Fruit fly (Drosophila melanogaster) whole organism, wandering third instar larva: ENCODE measurements around the gene CG45075.

ENCODE experiments used
- CG9705 ChIP-seq: fragments of 200-800 bp; sonication (Bioruptor generic); optimal IDR thresholded peaks from 2 replicates; lab custom pipeline; 2018; ENCODE audit warnings: missing biosample characterization, mild to moderate bottlenecking, missing genetic modification characterization
- Dif ChIP-seq: fragments of 200-275, 200-300 bp; sonication (Bioruptor generic); optimal IDR thresholded peaks from 2 replicates; lab custom pipeline; 2018; ENCODE audit warnings: missing biosample characterization, missing genetic modification characterization; ENCODE audit not compliant: partially characterized antibody
- GATAd ChIP-seq: sonication (Bioruptor generic); optimal IDR thresholded peaks from 2 replicates; lab custom pipeline; 2016; ENCODE audit warnings: missing biosample characterization, missing genetic modification characterization
- HLH106 ChIP-seq: fragments of 200-800 bp; optimal IDR thresholded peaks from 3 replicates; lab custom pipeline; 2019; ENCODE audit warnings: missing biosample characterization, mild to moderate bottlenecking, missing genetic modification characterization, moderate library complexity
- Hnf4 ChIP-seq: fragments of 200-800 bp; sonication (Bioruptor generic); optimal IDR thresholded peaks from 2 replicates; lab custom pipeline; 2016; ENCODE audit warnings: missing biosample characterization, mild to moderate bottlenecking, missing genetic modification characterization
- Hr83 ChIP-seq: fragments of 200-300 bp; sonication (Bioruptor generic); optimal IDR thresholded peaks from 2 replicates; lab custom pipeline; 2016; ENCODE audit warnings: missing biosample characterization, mild to moderate bottlenecking, missing genetic modification characterization, moderate library complexity; ENCODE audit not compliant: poor library complexity, severe bottlenecking
- Jra ChIP-seq: sonication (Bioruptor generic); optimal IDR thresholded peaks from 2 replicates; lab custom pipeline; 2016; ENCODE audit warnings: missing biosample characterization, missing genetic modification characterization
- Mio ChIP-seq: sonication (Bioruptor generic); optimal IDR thresholded peaks from 2 replicates; lab custom pipeline; 2016; ENCODE audit warnings: missing biosample characterization, missing genetic modification characterization
- Myc ChIP-seq: fragments of >200 bp; optimal IDR thresholded peaks from 2 replicates; lab custom pipeline; 2017
- N ChIP-seq: fragments of >200 bp; optimal IDR thresholded peaks from 2 replicates; lab custom pipeline; 2018; ENCODE audit warnings: missing biosample characterization, missing external identifiers, missing genetic modification characterization
- OdsH ChIP-seq: fragments of 200-800 bp; sonication (Bioruptor generic); optimal IDR thresholded peaks from 2 replicates; lab custom pipeline; 2016; ENCODE audit warnings: missing biosample characterization, mild to moderate bottlenecking, missing genetic modification characterization
- Rel ChIP-seq, 2 experiments: fragments of 200-800 bp; sonication (Bioruptor generic) in 1 of 2; optimal IDR thresholded peaks; 2 replicates in 1 of 2; 3 replicates in 1 of 2; lab custom pipeline; 2016 to 2019; ENCODE audit warnings: mild to moderate bottlenecking in 2 of 2, missing biosample characterization in 2 of 2, missing genetic modification characterization in 2 of 2, moderate library complexity in 1 of 2
- Sp1 ChIP-seq: fragments of 200-800 bp; sonication (Bioruptor generic); optimal IDR thresholded peaks from 3 replicates; lab custom pipeline; 2019; ENCODE audit warnings: missing biosample characterization, mild to moderate bottlenecking, missing genetic modification characterization, moderate library complexity
- Vsx2 ChIP-seq: fragments of 200-300, 225-300 bp; sonication (Bioruptor generic); optimal IDR thresholded peaks from 2 replicates; lab custom pipeline; 2018; ENCODE audit warnings: missing biosample characterization, missing genetic modification characterization; ENCODE audit not compliant: partially characterized antibody
- br ChIP-seq: fragments of 200-800 bp; sonication (Bioruptor generic); optimal IDR thresholded peaks from 2 replicates; lab custom pipeline; 2016; ENCODE audit warnings: missing biosample characterization, missing genetic modification characterization
- dl ChIP-seq, 2 experiments: fragments of 175-275, 200-275 bp in 1 of 2; fragments of 200-275 bp in 1 of 2; sonication (Bioruptor generic); optimal IDR thresholded peaks; lab custom pipeline; 2018; ENCODE audit warnings: mild to moderate bottlenecking in 2 of 2, missing biosample characterization in 2 of 2, missing genetic modification characterization in 2 of 2, moderate library complexity in 2 of 2; ENCODE audit not compliant: partially characterized antibody in 2 of 2, insufficient read depth in 1 of 2
- dsf ChIP-seq: sonication (Bioruptor generic); optimal IDR thresholded peaks from 2 replicates; lab custom pipeline; 2016; ENCODE audit warnings: missing biosample characterization, missing genetic modification characterization, borderline replicate concordance
- foxo ChIP-seq, 2 experiments: fragments of 200-800 bp; sonication (Bioruptor generic); optimal IDR thresholded peaks; 2 replicates in 1 of 2; 3 replicates in 1 of 2; lab custom pipeline; 2016 to 2017; ENCODE audit warnings: missing biosample characterization in 2 of 2, missing genetic modification characterization in 2 of 2
- h ChIP-seq: fragments of 200-800 bp; sonication (Bioruptor generic); optimal IDR thresholded peaks from 3 replicates; lab custom pipeline; 2016; ENCODE audit warnings: missing biosample characterization, mild to moderate bottlenecking, missing genetic modification characterization
- jim ChIP-seq: fragments of 175-275, 200-325 bp; sonication (Bioruptor generic); optimal IDR thresholded peaks from 2 replicates; lab custom pipeline; 2016; ENCODE audit warnings: missing biosample characterization, mild to moderate bottlenecking, missing genetic modification characterization
- rgr ChIP-seq: fragments of 200-800 bp; sonication (Bioruptor generic); optimal IDR thresholded peaks from 3 replicates; lab custom pipeline; 2016; ENCODE audit warnings: missing biosample characterization, mild to moderate bottlenecking, missing genetic modification characterization
- sage ChIP-seq: fragments of 200-800 bp; sonication (Bioruptor generic); optimal IDR thresholded peaks from 2 replicates; lab custom pipeline; 2016; ENCODE audit warnings: missing biosample characterization, mild to moderate bottlenecking, missing genetic modification characterization
- sv ChIP-seq: fragments of 200-800 bp; sonication (Bioruptor generic); optimal IDR thresholded peaks from 3 replicates; lab custom pipeline; 2016; ENCODE audit warnings: missing biosample characterization, missing genetic modification characterization
- usp ChIP-seq: fragments of >200 bp; optimal IDR thresholded peaks from 2 replicates; lab custom pipeline; 2017; ENCODE audit warnings: missing biosample characterization, missing genetic modification characterization
- woc ChIP-seq: sonication (Bioruptor generic); optimal IDR thresholded peaks from 2 replicates; lab custom pipeline; 2016; ENCODE audit warnings: missing biosample characterization, mild to moderate bottlenecking, missing genetic modification characterization

The CG45075 gene

DNA sequence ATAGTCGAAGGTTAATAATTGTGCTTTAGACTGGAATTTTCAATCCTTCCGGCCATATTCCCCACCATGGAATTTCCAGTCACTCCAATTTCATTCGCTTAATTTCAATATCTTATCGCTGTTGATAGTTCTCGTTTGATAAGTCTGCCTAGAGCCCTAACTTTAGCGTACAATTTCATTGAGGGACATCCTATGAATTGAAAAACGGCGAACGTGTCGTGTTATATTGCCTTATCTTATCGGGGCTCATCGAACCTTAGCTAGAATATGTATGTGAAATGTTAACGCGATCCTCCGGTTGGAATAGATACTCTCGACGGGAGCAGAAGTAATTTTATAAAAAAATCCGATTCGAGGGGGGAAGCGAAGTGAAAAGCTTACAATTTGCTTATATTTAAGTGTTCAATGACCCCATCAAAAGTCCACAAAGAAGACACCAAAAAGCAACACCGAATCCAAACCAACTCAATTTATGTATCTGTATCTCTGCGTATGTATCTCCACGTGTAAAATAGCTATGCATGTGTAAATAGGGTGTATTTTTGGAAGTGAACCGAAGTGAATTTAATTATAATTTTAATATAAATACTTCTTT lies 1.5 kb upstream of the CG45075 start:
- TF ChIP-seq Sp1 (GFP tag; lab: Kevin White, UChicago) = no peak
- TF ChIP-seq Rel (GFP tag; optimal IDR thresholded peaks at IDR 0.05; lab: Kevin White, UChicago) = no peak
- peak; percentile 88 for TF ChIP-seq Rel (tag; optimal IDR thresholded peaks at IDR 0.05; lab: Kevin White, UChicago)

DNA sequence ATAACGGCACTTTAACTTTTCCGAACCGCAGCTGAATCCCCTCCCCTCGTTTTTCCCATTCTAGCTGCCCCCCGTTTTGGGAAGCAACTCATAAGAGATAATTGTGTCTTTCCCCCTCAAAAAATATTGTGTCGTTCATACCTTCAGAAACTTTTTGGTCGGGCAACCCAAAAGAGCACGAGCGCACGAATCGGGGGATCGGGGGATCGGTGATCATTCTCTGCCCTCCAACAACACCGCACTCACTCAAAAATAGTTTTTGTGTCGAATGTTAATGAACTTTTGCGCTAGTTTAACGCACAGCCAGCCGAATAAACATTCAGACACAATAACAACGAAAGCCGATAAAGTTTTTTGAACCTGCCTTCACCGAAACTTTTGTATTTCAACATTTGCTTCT lies 847 bp upstream of the CG45075 start:
- TF ChIP-seq Sp1 (GFP tag; lab: Kevin White, UChicago) = no peak
- TF ChIP-seq Rel (GFP tag; optimal IDR thresholded peaks at IDR 0.05; lab: Kevin White, UChicago) = no peak
- TF ChIP-seq Rel (tag; optimal IDR thresholded peaks at IDR 0.05; lab: Kevin White, UChicago) = peak; percentile 82
- no peak for TF ChIP-seq Vsx2 (GFP tag; lab: Kevin White, UChicago)
- no peak for TF ChIP-seq GATAd

DNA sequence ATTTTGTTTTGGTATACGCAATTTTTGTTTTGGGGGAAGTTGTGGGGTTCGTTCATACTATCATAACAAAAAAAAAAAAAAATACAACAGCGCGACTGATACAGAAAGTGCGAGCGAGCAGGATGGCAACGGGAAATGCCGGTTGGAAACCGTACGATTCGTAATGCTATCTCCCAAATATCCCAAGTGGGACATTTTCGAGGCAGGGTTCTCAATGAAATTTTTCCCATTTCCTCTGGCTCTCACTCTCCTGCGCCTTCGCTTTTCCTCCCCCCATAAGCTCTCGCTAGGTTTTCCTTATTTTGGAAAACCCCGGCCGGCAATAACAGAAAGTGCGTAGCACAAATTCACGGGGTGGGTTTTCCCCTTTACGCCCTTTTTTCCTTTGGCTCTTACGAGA lies 1.1 kb downstream of the CG45075 start:
- no peak for TF ChIP-seq sage (GFP tag; lab: Kevin White, UChicago)
- no peak for TF ChIP-seq sv (GFP tag; lab: Kevin White, UChicago)
- no peak for TF ChIP-seq usp
- TF ChIP-seq Dif (GFP tag; lab: Kevin White, UChicago) = no peak
- no peak for TF ChIP-seq dsf (GFP tag; lab: Kevin White, UChicago)
- TF ChIP-seq OdsH (GFP tag; lab: Kevin White, UChicago) = no peak
- no peak for TF ChIP-seq Myc (lab: Kevin White, UChicago)
- TF ChIP-seq N (GFP tag; lab: Kevin White, UChicago) = no peak
- TF ChIP-seq rgr (GFP tag; lab: Kevin White, UChicago) = no peak
- no peak for TF ChIP-seq Hr83 (GFP tag; lab: Kevin White, UChicago)
- TF ChIP-seq CG9705 (GFP tag; lab: Kevin White, UChicago) = no peak
- no peak for TF ChIP-seq dl (GFP tag; optimal IDR thresholded peaks at IDR 0.05; lab: Kevin White, UChicago; ENCODE audit: insufficient read depth in 1 of 2, partially characterized antibody in 2 of 2)

DNA sequence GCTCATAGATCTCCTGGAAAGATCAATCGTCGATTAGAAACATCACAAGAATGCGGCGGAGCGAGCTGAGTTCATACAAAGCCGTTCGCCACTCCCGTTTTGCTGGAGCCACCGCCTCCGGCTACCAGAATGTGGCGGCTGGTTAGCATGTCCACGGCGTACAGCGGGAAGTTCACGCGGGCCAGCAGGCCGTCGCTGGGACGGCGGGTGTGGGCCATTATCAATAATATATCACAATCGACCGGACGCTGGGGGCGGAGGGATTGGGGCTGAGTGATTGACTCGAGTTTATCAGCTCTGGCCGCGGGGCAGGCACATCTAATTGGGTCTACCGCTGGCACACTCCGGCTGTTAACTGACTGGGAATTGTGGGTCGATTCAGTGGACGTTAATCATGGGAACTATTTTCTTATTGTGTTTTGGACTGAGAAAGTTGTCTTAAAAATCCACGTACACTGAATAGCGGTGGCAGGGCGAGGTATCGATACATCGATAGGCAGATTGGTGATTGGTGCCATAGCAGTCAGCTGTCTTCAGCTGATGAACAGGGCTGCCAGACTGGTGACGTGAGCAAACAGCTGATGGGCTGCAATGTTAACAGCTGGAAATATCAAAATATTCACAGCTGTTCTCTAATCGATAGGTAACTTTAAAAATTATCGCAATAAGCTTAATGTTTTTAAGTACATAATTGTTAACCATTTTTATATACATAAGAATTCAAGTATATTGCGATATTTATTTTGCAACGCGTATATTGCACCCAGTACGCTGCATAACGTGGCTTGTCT lies 7.5 kb downstream of the CG45075 start, which contains the start of gene CG9175:
CG9175 (minus strand) TSS at position 488 of the 791 bp plus-strand sequence.
- TF ChIP-seq br (GFP tag; lab: Kevin White, UChicago) (no peak), sage (GFP tag; lab: Kevin White, UChicago) (no peak), dl (GFP tag; optimal IDR thresholded peaks at IDR 0.05; lab: Kevin White, UChicago; ENCODE audit: insufficient read depth in 1 of 2, partially characterized antibody in 2 of 2) (peak in 1 of 2 experiments; percentile 53), HLH106 (peak; percentile 0), woc (GFP tag; lab: Kevin White, UChicago) (peak; percentile 68), Jra (no peak), Rel (GFP tag; optimal IDR thresholded peaks at IDR 0.05; lab: Kevin White, UChicago) (no peak), Rel (tag; optimal IDR thresholded peaks at IDR 0.05; lab: Kevin White, UChicago) (peak; percentile 28), Dif (GFP tag; lab: Kevin White, UChicago) (peak; percentile 84), h (GFP tag; lab: Kevin White, UChicago) (peak; percentile 40), foxo (GFP tag; optimal IDR thresholded peaks at IDR 0.05; lab: Kevin White, UChicago) (peak in 1 of 2 experiments; percentile 15), Hnf4 (GFP tag; lab: Kevin White, UChicago) (peak; percentile 9), CG9705 (GFP tag; lab: Kevin White, UChicago) (no peak), Hr83 (GFP tag; lab: Kevin White, UChicago) (peak; percentile 13), jim (peak; percentile 40), Myc (lab: Kevin White, UChicago) (peak; percentile 41)

DNA sequence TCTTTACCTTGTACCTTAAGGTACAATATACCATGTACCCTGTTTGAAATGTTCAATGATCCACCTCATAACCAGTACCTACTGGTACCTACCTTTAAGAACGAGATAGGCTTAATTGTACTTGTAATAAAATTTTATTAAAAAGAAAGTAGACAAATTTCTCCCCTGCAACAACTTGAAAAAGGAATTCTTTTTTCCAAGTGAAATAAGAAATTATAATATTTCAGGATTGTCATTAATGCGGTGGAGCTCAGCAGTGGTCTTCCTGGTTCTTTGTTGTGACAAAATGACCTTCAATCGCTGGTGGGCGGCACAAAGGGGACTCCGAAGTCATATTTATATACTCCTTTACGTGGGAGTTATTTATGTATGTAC lies 8.0 kb downstream of the CG45075 start:
- TF ChIP-seq sage (GFP tag; lab: Kevin White, UChicago) (peak; percentile 14), jim (no peak), Mio (no peak), woc (GFP tag; lab: Kevin White, UChicago) (peak; percentile 30)
- TF ChIP-seq, all 38 proteins: peak for 2
